Worm (Caenorhabditis elegans) whole organism, L2 larva: Measurements from ENCODE around the gene C23G10.7.
A peak's percentile ranks its signal among the peaks of the same experiment; 100 is the strongest.

Source experiments
- C34F6.9 ChIP-seq: fragments of 150-350 bp; optimal IDR thresholded peaks from 2 replicates; lab custom pipeline; 2014; ENCODE audit warnings: missing biosample characterization, missing genetic modification characterization
- R02D3.7 ChIP-seq: fragments of 150-350 bp; optimal IDR thresholded peaks from 2 replicates; lab custom pipeline; 2014; ENCODE audit warnings: missing biosample characterization, missing genetic modification characterization
- Y55F3AM.14 ChIP-seq: fragments of 200-800 bp; sonication (Bioruptor generic); optimal IDR thresholded peaks from 2 replicates; lab custom pipeline; 2018; ENCODE audit warnings: mild to moderate bottlenecking, missing genetic modification characterization, missing compliant biosample characterization
- ZK546.5 ChIP-seq: sonication (generic microtip); optimal IDR thresholded peaks from 2 replicates; lab custom pipeline; 2017; ENCODE audit warnings: missing biosample characterization, missing genetic modification characterization
- ama-1 ChIP-seq: fragments of 150-350 bp; optimal IDR thresholded peaks from 2 replicates; lab custom pipeline; 2018; ENCODE audit warnings: inconsistent platforms
- blmp-1 ChIP-seq: sonication (generic microtip); optimal IDR thresholded peaks from 2 replicates; lab custom pipeline; 2017; ENCODE audit warnings: missing genetic modification characterization, mild to moderate bottlenecking, missing compliant biosample characterization, antibody characterized with exemption, moderate library complexity; ENCODE audit not compliant: insufficient read depth
- ceh-16 ChIP-seq: fragments of 150-350 bp; optimal IDR thresholded peaks from 2 replicates; lab custom pipeline; 2014; ENCODE audit warnings: missing biosample characterization, missing genetic modification characterization
- dmd-4 ChIP-seq: sonication (generic microtip); optimal IDR thresholded peaks from 2 replicates; lab custom pipeline; 2017; ENCODE audit warnings: missing biosample characterization, missing genetic modification characterization
- egl-27 ChIP-seq: sonication (generic microtip); optimal IDR thresholded peaks from 3 replicates; lab custom pipeline; 2017; ENCODE audit warnings: missing biosample characterization, missing genetic modification reagents, missing genetic modification characterization
- elt-3 ChIP-seq: sonication (generic microtip); optimal IDR thresholded peaks from 2 replicates; lab custom pipeline; 2017; ENCODE audit warnings: missing biosample characterization, missing genetic modification characterization
- fos-1 ChIP-seq: fragments of 150-350 bp; optimal IDR thresholded peaks from 2 replicates; lab custom pipeline; 2014; ENCODE audit warnings: missing biosample characterization, missing genetic modification characterization
- lin-11 ChIP-seq: fragments of 150-350 bp; sonication (generic microtip); optimal IDR thresholded peaks from 2 replicates; lab custom pipeline; 2014; ENCODE audit warnings: missing biosample characterization, missing genetic modification characterization, inconsistent platforms, mixed read lengths
- lin-13 ChIP-seq: fragments of 150-350 bp; optimal IDR thresholded peaks from 2 replicates; lab custom pipeline; 2014; ENCODE audit warnings: missing biosample characterization, missing genetic modification reagents, missing genetic modification characterization
- lin-39 ChIP-seq: fragments of 150-350 bp; optimal IDR thresholded peaks from 2 replicates; lab custom pipeline; 2014; ENCODE audit warnings: missing biosample characterization, missing genetic modification reagents, missing genetic modification characterization
- lsy-2 ChIP-seq, 2 experiments: fragments of 150-350 bp in 1 of 2; sonication (generic microtip) in 1 of 2; optimal IDR thresholded peaks; 2 replicates each; lab custom pipeline; 2014 to 2017; ENCODE audit warnings: missing biosample characterization in 2 of 2, missing genetic modification characterization in 2 of 2
- mab-5 ChIP-seq: fragments of 150-350 bp; optimal IDR thresholded peaks from 2 replicates; lab custom pipeline; 2014; ENCODE audit warnings: missing biosample characterization, missing genetic modification characterization
- mbf-1 ChIP-seq: sonication (generic microtip); optimal IDR thresholded peaks from 2 replicates; lab custom pipeline; 2017; ENCODE audit warnings: missing biosample characterization, missing genetic modification characterization
- mdl-1 ChIP-seq, 2 experiments: fragments of 150-350 bp in 1 of 2; sonication (generic microtip) in 1 of 2; optimal IDR thresholded peaks; 2 replicates each; lab custom pipeline; 2017; ENCODE audit warnings: missing biosample characterization in 2 of 2, missing genetic modification characterization in 2 of 2
- nhr-10 ChIP-seq: sonication (generic microtip); optimal IDR thresholded peaks from 2 replicates; lab custom pipeline; 2017; ENCODE audit warnings: missing biosample characterization, missing genetic modification characterization
- nhr-11 ChIP-seq: fragments of 150-350 bp; optimal IDR thresholded peaks from 2 replicates; lab custom pipeline; 2014; ENCODE audit warnings: missing biosample characterization, missing genetic modification characterization
- nhr-129 ChIP-seq: fragments of 150-350 bp; optimal IDR thresholded peaks from 2 replicates; lab custom pipeline; 2014; ENCODE audit warnings: missing biosample characterization, missing genetic modification characterization
- nhr-21 ChIP-seq: fragments of 150-350 bp; optimal IDR thresholded peaks from 2 replicates; lab custom pipeline; 2014; ENCODE audit warnings: missing biosample characterization, missing genetic modification characterization
- nhr-23 ChIP-seq: fragments of 150-350 bp; optimal IDR thresholded peaks from 2 replicates; lab custom pipeline; 2014; ENCODE audit warnings: missing biosample characterization, missing genetic modification reagents, missing genetic modification characterization
- nhr-237 ChIP-seq: fragments of 150-350 bp; optimal IDR thresholded peaks from 2 replicates; lab custom pipeline; 2014; ENCODE audit warnings: missing biosample characterization, missing genetic modification characterization
- nhr-25 ChIP-seq: fragments of 150-350 bp; sonication (generic microtip); optimal IDR thresholded peaks from 3 replicates; lab custom pipeline; 2014; ENCODE audit warnings: missing biosample characterization, missing genetic modification characterization
- nhr-6 ChIP-seq: fragments of 150-350 bp; optimal IDR thresholded peaks from 2 replicates; lab custom pipeline; 2014; ENCODE audit warnings: missing biosample characterization, missing genetic modification characterization
- sem-4 ChIP-seq: fragments of 150-350 bp; optimal IDR thresholded peaks from 2 replicates; lab custom pipeline; 2014; ENCODE audit warnings: missing biosample characterization, missing genetic modification reagents, missing genetic modification characterization
- sma-3 ChIP-seq: sonication (generic microtip); optimal IDR thresholded peaks from 2 replicates; lab custom pipeline; 2016; ENCODE audit warnings: missing genetic modification reagents, missing genetic modification characterization, missing compliant biosample characterization
- sma-9 ChIP-seq, 2 experiments: fragments of 150-350 bp in 1 of 2; sonication (generic microtip) in 1 of 2; optimal IDR thresholded peaks; 2 replicates each; lab custom pipeline; 2014 to 2016; ENCODE audit warnings: missing genetic modification characterization in 2 of 2, mild to moderate bottlenecking in 1 of 2, missing biosample characterization in 1 of 2, missing compliant biosample characterization in 1 of 2, missing genetic modification reagents in 1 of 2, moderate library complexity in 1 of 2
- unc-39 ChIP-seq: fragments of 150-350 bp; optimal IDR thresholded peaks from 2 replicates; lab custom pipeline; 2014; ENCODE audit warnings: missing biosample characterization, missing genetic modification characterization
- zag-1 ChIP-seq: fragments of 150-350 bp; optimal IDR thresholded peaks from 2 replicates; lab custom pipeline; 2014; ENCODE audit warnings: missing biosample characterization, missing genetic modification characterization
- ztf-1 ChIP-seq: fragments of 200-800 bp; sonication (Bioruptor generic); conservative IDR thresholded peaks from 2 replicates; pipeline ENCODE4 v1.3.6; 2022; ENCODE audit warnings: missing genetic modification characterization, missing compliant biosample characterization
- ztf-4 ChIP-seq: fragments of 150-350 bp; optimal IDR thresholded peaks from 2 replicates; lab custom pipeline; 2014; ENCODE audit warnings: missing biosample characterization, missing genetic modification characterization

C23G10.7 gene

ce11 chrIII:6216833-6217466 is 18.7 kb upstream of the C23G10.7 start, which contains the start of gene hot-4:
TSS of gene hot-4 (plus strand) at chrIII:6217416.
- no peak for TF ChIP-seq mab-5 (tag; lab: Kevin White, UChicago)
- TF ChIP-seq dmd-4 (tag; lab: Kevin White, UChicago), result no peak
- no peak for TF ChIP-seq ama-1 (lab: Kevin White, UChicago)

ce11 chrIII:6215943-6216342 is 17.7 kb upstream of the C23G10.7 start:
- TF ChIP-seq ZK546.5 (tag; lab: Kevin White, UChicago) (no peak), nhr-129 (tag; lab: Kevin White, UChicago) (no peak), nhr-21 (tag; lab: Kevin White, UChicago) (peak; percentile 57), blmp-1 (tag; lab: Kevin White, UChicago) (peak; percentile 41), sma-9 (GFP tag; optimal IDR thresholded peaks at IDR 0.05; lab: Kevin White, UChicago) (peak; percentile 56), sma-9 (tag; optimal IDR thresholded peaks at IDR 0.05; lab: Kevin White, UChicago) (no peak)
- TF ChIP-seq, all 48 proteins: peak for 3

- TF ChIP-seq nhr-237 (tag; lab: Kevin White, UChicago) (no peak), sma-3 (GFP tag; lab: Kevin White, UChicago) (no peak), nhr-23 (no peak), lin-11 (tag; lab: Kevin White, UChicago) (no peak), mdl-1 (tag; optimal IDR thresholded peaks at IDR 0.05; lab: Kevin White, UChicago) (no peak), sem-4 (tag; lab: Kevin White, UChicago) (no peak), egl-27 (tag; lab: Kevin White, UChicago) (no peak), mbf-1 (no peak), ztf-4 (no peak), nhr-10 (tag; lab: Kevin White, UChicago) (no peak), nhr-6 (no peak), lin-13 (GFP tag; lab: Kevin White, UChicago) (no peak), nhr-11 (tag; lab: Kevin White, UChicago) (no peak), nhr-21 (tag; lab: Kevin White, UChicago) (no peak), ama-1 (lab: Kevin White, UChicago) (no peak), lin-39 (tag; lab: Kevin White, UChicago) (no peak), elt-3 (no peak), ztf-1 (GFP tag; lab: Robert Waterston, UW) (no peak), nhr-25 (tag; lab: Kevin White, UChicago) (no peak)
Measured at ce11 chrIII:6215476-6215875, 17.3 kb upstream of the C23G10.7 start, which contains the start of gene C23G10.11. TSS of gene C23G10.11 (minus strand) at chrIII:6215576.

- TF ChIP-seq zag-1 (tag; lab: Kevin White, UChicago), result no peak
- TF ChIP-seq elt-3, result no peak
- no peak for TF ChIP-seq ceh-16 (tag; lab: Kevin White, UChicago)
- no peak for TF ChIP-seq dmd-4 (tag; lab: Kevin White, UChicago)
- no peak for TF ChIP-seq unc-39 (tag; lab: Kevin White, UChicago)
- TF ChIP-seq Y55F3AM.14 (GFP tag; lab: Kevin White, UChicago), result no peak
- no peak for TF ChIP-seq C34F6.9 (tag; lab: Kevin White, UChicago)
- no peak for TF ChIP-seq lsy-2 (tag; optimal IDR thresholded peaks at IDR 0.05; lab: Kevin White, UChicago)
- no peak for TF ChIP-seq blmp-1 (tag; lab: Kevin White, UChicago)
- TF ChIP-seq mbf-1, result no peak
- no peak for TF ChIP-seq sma-3 (GFP tag; lab: Kevin White, UChicago)
- no peak for TF ChIP-seq sem-4 (tag; lab: Kevin White, UChicago)
- TF ChIP-seq lin-11 (tag; lab: Kevin White, UChicago), result no peak
- no peak for TF ChIP-seq R02D3.7
- TF ChIP-seq ztf-1 (GFP tag; lab: Robert Waterston, UW), result no peak
- no peak for TF ChIP-seq ztf-4
- TF ChIP-seq nhr-21 (tag; lab: Kevin White, UChicago), result no peak
- no peak for TF ChIP-seq nhr-129 (tag; lab: Kevin White, UChicago)
- TF ChIP-seq fos-1, result no peak
Measured at ce11 chrIII:6213915-6214314, 15.7 kb upstream of the C23G10.7 start, which contains the start of gene C23G10.10. TSS of gene C23G10.10 (minus strand) at chrIII:6214015.
